Worm (Caenorhabditis elegans) whole organism, L4 larva: ENCODE measurements around the gene rpt-1.

Source experiments
- F26F4.8 ChIP-seq: fragments of 200-800 bp; sonication (Bioruptor generic); conservative IDR thresholded peaks from 2 replicates; pipeline ENCODE4 v1.3.6; 2022; ENCODE audit warnings: missing genetic modification characterization, missing compliant biosample characterization
- F37D6.2 ChIP-seq: sonication (generic microtip); optimal IDR thresholded peaks from 2 replicates; lab custom pipeline; 2016; ENCODE audit warnings: mild to moderate bottlenecking, missing genetic modification characterization, missing compliant biosample characterization
- T26A8.4 ChIP-seq: fragments of 200-800 bp; sonication (Bioruptor generic); IDR thresholded peaks from 2 replicates; pipeline ENCODE4 v1.3.6; 2022; ENCODE audit warnings: missing genetic modification characterization, missing compliant biosample characterization
- ZK337.2 ChIP-seq: fragments of 200-800 bp; sonication (Bioruptor generic); IDR thresholded peaks from 2 replicates; pipeline ENCODE4 v1.3.6; 2022; ENCODE audit warnings: missing genetic modification reagents, missing genetic modification characterization, missing compliant biosample characterization
- aha-1 ChIP-seq: fragments of 150-350 bp; peaks from one replicate; lab custom pipeline; 2014; ENCODE audit warnings: missing biosample characterization, missing genetic modification characterization
- aly-2 ChIP-seq: sonication (generic microtip); optimal IDR thresholded peaks from 2 replicates; lab custom pipeline; 2018; ENCODE audit warnings: missing biosample characterization, missing genetic modification characterization
- ama-1 ChIP-seq: fragments of 150-350 bp; optimal IDR thresholded peaks from 2 replicates; lab custom pipeline; 2014; ENCODE audit warnings: inconsistent platforms, mixed read lengths
- arid-1 ChIP-seq: fragments of 200-800 bp; sonication (Bioruptor generic); conservative IDR thresholded peaks from 2 replicates; pipeline ENCODE4 v1.3.6; 2022; ENCODE audit warnings: missing genetic modification reagents, missing genetic modification characterization, missing compliant biosample characterization
- ceh-20 ChIP-seq: fragments of 200-800 bp; sonication (Bioruptor generic); IDR thresholded peaks from 2 replicates; pipeline ENCODE4 v1.3.6; 2022; ENCODE audit warnings: missing genetic modification reagents, missing genetic modification characterization, missing compliant biosample characterization
- ceh-28 ChIP-seq: fragments of 150-350 bp; optimal IDR thresholded peaks from 2 replicates; lab custom pipeline; 2014; ENCODE audit warnings: missing biosample characterization, missing genetic modification reagents, missing genetic modification characterization
- ceh-32 ChIP-seq: sonication (generic microtip); optimal IDR thresholded peaks from 2 replicates; lab custom pipeline; 2016; ENCODE audit warnings: mild to moderate bottlenecking, missing genetic modification characterization, missing compliant biosample characterization; ENCODE audit not compliant: poor library complexity
- cey-2 ChIP-seq: sonication (generic microtip); optimal IDR thresholded peaks from 3 replicates; lab custom pipeline; 2017; ENCODE audit warnings: missing genetic modification characterization, mild to moderate bottlenecking, missing compliant biosample characterization, antibody characterized with exemption, borderline replicate concordance; ENCODE audit not compliant: insufficient read depth
- daf-8 ChIP-seq: fragments of 200-800 bp; sonication (Bioruptor generic); IDR thresholded peaks from 2 replicates; pipeline ENCODE4 v1.3.6; 2022; ENCODE audit warnings: missing genetic modification characterization, missing compliant biosample characterization
- dmd-8 ChIP-seq: fragments of 200-800 bp; sonication (Bioruptor generic); IDR thresholded peaks from 2 replicates; pipeline ENCODE4 v1.3.6; 2022; ENCODE audit warnings: missing genetic modification characterization, missing compliant biosample characterization
- egl-43 ChIP-seq: fragments of 200-800 bp; sonication (Bioruptor generic); IDR thresholded peaks from 2 replicates; pipeline ENCODE4 v1.3.6; 2022; ENCODE audit warnings: missing genetic modification reagents, missing genetic modification characterization, missing compliant biosample characterization
- hlh-30 ChIP-seq: sonication (generic microtip); optimal IDR thresholded peaks from 2 replicates; lab custom pipeline; 2017; ENCODE audit warnings: antibody characterized with exemption, mild to moderate bottlenecking, missing genetic modification characterization, missing compliant biosample characterization; ENCODE audit not compliant: insufficient read depth
- hmg-1.1 ChIP-seq: fragments of 200-800 bp; sonication (Bioruptor generic); IDR thresholded peaks from 2 replicates; pipeline ENCODE4 v1.3.6; 2022; ENCODE audit warnings: missing genetic modification reagents, missing genetic modification characterization, missing compliant biosample characterization
- jun-1 ChIP-seq: fragments of 150-350 bp; optimal IDR thresholded peaks from 2 replicates; lab custom pipeline; 2014; ENCODE audit warnings: missing biosample characterization, missing genetic modification reagents, missing genetic modification characterization
- lsy-2 ChIP-seq, 2 experiments: fragments of 150-350 bp in 1 of 2; sonication (generic microtip) in 1 of 2; optimal IDR thresholded peaks; 2 replicates each; lab custom pipeline; 2014 to 2017; ENCODE audit warnings: missing biosample characterization in 2 of 2, missing genetic modification characterization in 2 of 2
- madf-9 ChIP-seq: fragments of 200-800 bp; sonication (Bioruptor generic); conservative IDR thresholded peaks from 2 replicates; pipeline ENCODE4 v1.3.6; 2022; ENCODE audit warnings: missing genetic modification reagents, missing genetic modification characterization, missing compliant biosample characterization
- mdl-1 ChIP-seq, 2 experiments: fragments of 150-350 bp in 1 of 2; sonication (generic microtip) in 1 of 2; optimal IDR thresholded peaks; 2 replicates each; lab custom pipeline; 2014 to 2017; ENCODE audit warnings: missing biosample characterization in 2 of 2, missing genetic modification characterization in 2 of 2
- mdt-29 ChIP-seq: fragments of 200-800 bp; sonication (Bioruptor generic); IDR thresholded peaks from 2 replicates; pipeline ENCODE4 v1.3.6; 2022; ENCODE audit warnings: missing genetic modification reagents, missing genetic modification characterization, missing compliant biosample characterization
- mep-1 ChIP-seq: fragments of 150-350 bp; sonication (generic microtip); optimal IDR thresholded peaks from 3 replicates; lab custom pipeline; 2014; ENCODE audit warnings: missing biosample characterization, missing genetic modification characterization
- mxl-3 ChIP-seq: fragments of 200-800 bp; sonication (Bioruptor generic); optimal IDR thresholded peaks from 2 replicates; lab custom pipeline; 2018; ENCODE audit warnings: mild to moderate bottlenecking, missing genetic modification characterization, missing compliant biosample characterization
- nhr-237 ChIP-seq: sonication (generic microtip); optimal IDR thresholded peaks from 2 replicates; lab custom pipeline; 2017; ENCODE audit warnings: missing biosample characterization, missing genetic modification characterization
- nhr-28 ChIP-seq: fragments of 150-350 bp; optimal IDR thresholded peaks from 2 replicates; lab custom pipeline; 2014; ENCODE audit warnings: missing biosample characterization, missing genetic modification characterization
- nhr-41 ChIP-seq: fragments of 200-800 bp; sonication (Bioruptor generic); IDR thresholded peaks from 2 replicates; pipeline ENCODE4 v1.3.6; 2022; ENCODE audit warnings: missing genetic modification reagents, missing genetic modification characterization, missing compliant biosample characterization
- nhr-42 ChIP-seq: fragments of 200-800 bp; sonication (Bioruptor generic); IDR thresholded peaks from 2 replicates; pipeline ENCODE4 v1.3.6; 2022; ENCODE audit warnings: missing genetic modification characterization, missing compliant biosample characterization
- nhr-48 ChIP-seq: sonication (generic microtip); optimal IDR thresholded peaks from 2 replicates; lab custom pipeline; 2016; ENCODE audit warnings: mild to moderate bottlenecking, missing genetic modification characterization, missing compliant biosample characterization
- nhr-6 ChIP-seq: fragments of 150-350 bp; optimal IDR thresholded peaks from 2 replicates; lab custom pipeline; 2014; ENCODE audit warnings: missing biosample characterization, missing genetic modification characterization
- nhr-76 ChIP-seq: fragments of 150-350 bp; optimal IDR thresholded peaks from 2 replicates; lab custom pipeline; 2014; ENCODE audit warnings: missing biosample characterization, missing genetic modification characterization
- pqm-1 ChIP-seq: sonication (generic microtip); optimal IDR thresholded peaks from 2 replicates; lab custom pipeline; 2017; ENCODE audit warnings: missing biosample characterization, missing genetic modification characterization
- rbr-2 ChIP-seq: sonication (generic microtip); optimal IDR thresholded peaks from 2 replicates; lab custom pipeline; 2016; ENCODE audit warnings: missing genotype, missing genetic modification characterization, missing compliant biosample characterization
- sdz-12 ChIP-seq: fragments of 200-800 bp; sonication (Bioruptor generic); optimal IDR thresholded peaks from 2 replicates; lab custom pipeline; 2018; ENCODE audit warnings: mild to moderate bottlenecking, missing genetic modification characterization, missing compliant biosample characterization
- snpc-1.2 ChIP-seq: fragments of 200-800 bp; sonication (Bioruptor generic); IDR thresholded peaks from 2 replicates; pipeline ENCODE4 v1.3.6; 2022; ENCODE audit warnings: missing genetic modification reagents, missing genetic modification characterization, missing compliant biosample characterization
- snpc-4 ChIP-seq: fragments of 150-350 bp; optimal IDR thresholded peaks from 2 replicates; lab custom pipeline; 2014; ENCODE audit warnings: missing biosample characterization, missing genetic modification characterization
- spr-1 ChIP-seq: sonication (generic microtip); optimal IDR thresholded peaks from 2 replicates; lab custom pipeline; 2016; ENCODE audit warnings: mild to moderate bottlenecking, missing genetic modification characterization, missing compliant biosample characterization
- spr-3 ChIP-seq: fragments of 200-800 bp; sonication (Bioruptor generic); optimal IDR thresholded peaks from 2 replicates; lab custom pipeline; 2018; ENCODE audit warnings: mild to moderate bottlenecking, missing genetic modification characterization, missing compliant biosample characterization
- tra-1 ChIP-seq: fragments of 200-800 bp; sonication (Bioruptor generic); IDR thresholded peaks from 2 replicates; pipeline ENCODE4 v1.3.6; 2022; ENCODE audit warnings: missing genetic modification reagents, missing genetic modification characterization, missing compliant biosample characterization
- unc-62 ChIP-seq, 3 experiments: fragments of 150-350 bp in 1 of 3; sonication (generic microtip); optimal IDR thresholded peaks in 2 of 3; peaks in 1 of 3; 1 replicate in 1 of 3; 2 replicates in 2 of 3; lab custom pipeline; 2014 to 2017; ENCODE audit warnings: missing biosample characterization in 3 of 3, missing genetic modification characterization in 3 of 3, missing genetic modification reagents in 3 of 3, missing genotype in 1 of 3
- zfp-3 ChIP-seq: fragments of 200-800 bp; sonication (Bioruptor generic); conservative IDR thresholded peaks from 2 replicates; pipeline ENCODE4 v1.3.6; 2022; ENCODE audit warnings: missing genetic modification reagents, missing genetic modification characterization, missing compliant biosample characterization
- zip-11 ChIP-seq: fragments of 200-800 bp; sonication (Bioruptor generic); IDR thresholded peaks from 2 replicates; pipeline ENCODE4 v1.3.6; 2022; ENCODE audit warnings: missing genetic modification characterization, missing compliant biosample characterization
- zip-2 ChIP-seq: fragments of 150-350 bp; optimal IDR thresholded peaks from 2 replicates; lab custom pipeline; 2014; ENCODE audit warnings: missing biosample characterization, missing genetic modification characterization
- ztf-11 ChIP-seq: fragments of 150-350 bp; optimal IDR thresholded peaks from 2 replicates; lab custom pipeline; 2014; ENCODE audit warnings: missing biosample characterization, missing genetic modification characterization

The rpt-1 gene

DNA sequence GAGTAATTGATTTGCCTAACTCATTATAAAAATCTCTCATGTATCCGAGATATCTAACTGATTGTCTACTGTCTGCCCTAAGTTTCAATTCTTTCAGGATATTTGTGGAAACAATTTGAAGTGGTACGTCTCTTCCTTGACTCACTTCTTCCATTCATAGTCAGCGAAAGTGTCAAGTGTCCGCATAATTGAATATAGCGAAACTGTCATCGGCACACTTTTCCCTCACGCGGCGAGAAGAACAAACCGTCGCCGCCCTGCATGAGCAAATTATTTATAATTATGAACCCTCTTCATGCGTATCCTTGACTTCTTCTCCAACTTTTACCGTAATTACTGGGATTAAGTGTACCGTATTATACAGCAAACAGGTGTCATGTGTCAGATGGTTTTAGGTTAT lies 33.6 kb downstream of the rpt-1 start:
- TF ChIP-seq zip-11 (GFP tag; lab: Robert Waterston, UW) (no peak), ztf-11 (tag; lab: Kevin White, UChicago) (no peak), cey-2 (no peak), mdt-29 (GFP tag; lab: Robert Waterston, UW) (no peak), lsy-2 (tag; optimal IDR thresholded peaks at IDR 0.05; lab: Kevin White, UChicago) (no peak), snpc-1.2 (no peak), nhr-6 (tag; lab: Kevin White, UChicago) (no peak), jun-1 (tag; lab: Kevin White, UChicago) (no peak), F26F4.8 (no peak), nhr-237 (tag; lab: Kevin White, UChicago) (no peak), rbr-2 (no peak), daf-8 (GFP tag; lab: Robert Waterston, UW) (no peak), nhr-41 (GFP tag; lab: Robert Waterston, UW) (no peak), T26A8.4 (GFP tag; lab: Robert Waterston, UW) (no peak), nhr-28 (tag; lab: Kevin White, UChicago) (no peak), pqm-1 (tag; lab: Kevin White, UChicago) (no peak), ZK337.2 (GFP tag; lab: Robert Waterston, UW) (no peak), tra-1 (GFP tag; lab: Robert Waterston, UW) (no peak), aly-2 (tag; lab: Kevin White, UChicago) (no peak)

DNA sequence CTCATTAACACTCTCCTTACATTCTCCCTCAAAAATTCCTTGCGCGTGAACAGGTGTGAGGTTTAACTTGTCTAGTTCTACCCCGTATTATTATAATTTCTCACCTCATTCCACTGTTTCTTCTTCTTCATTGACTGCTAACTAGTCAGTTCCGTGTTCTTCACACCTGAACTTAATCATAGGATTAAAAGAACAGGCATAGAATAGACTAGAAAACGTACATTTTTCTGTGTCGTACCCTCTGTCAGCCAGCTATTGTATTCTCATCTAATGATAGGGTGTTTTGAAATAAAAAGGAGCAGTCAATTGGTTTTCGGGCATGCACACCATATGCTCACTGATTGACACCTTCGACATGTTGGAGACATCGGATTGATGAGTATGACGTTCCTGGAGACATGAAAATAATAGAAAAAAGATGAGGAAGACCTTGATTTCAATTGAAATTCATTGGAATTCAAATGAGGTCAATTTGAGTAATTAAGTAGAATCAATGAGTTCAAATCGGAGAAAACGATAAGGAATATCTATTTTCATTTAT lies 34.7 kb downstream of the rpt-1 start:
- TF ChIP-seq mep-1 (tag; lab: Kevin White, UChicago) = no peak
- TF ChIP-seq madf-9 (GFP tag; lab: Robert Waterston, UW) = no peak
- TF ChIP-seq ceh-28 (tag; lab: Kevin White, UChicago) = no peak
- no peak for TF ChIP-seq ceh-32 (tag; lab: Kevin White, UChicago)
- no peak for TF ChIP-seq nhr-28 (tag; lab: Kevin White, UChicago)
- TF ChIP-seq, all 104 proteins: peak for 0

DNA sequence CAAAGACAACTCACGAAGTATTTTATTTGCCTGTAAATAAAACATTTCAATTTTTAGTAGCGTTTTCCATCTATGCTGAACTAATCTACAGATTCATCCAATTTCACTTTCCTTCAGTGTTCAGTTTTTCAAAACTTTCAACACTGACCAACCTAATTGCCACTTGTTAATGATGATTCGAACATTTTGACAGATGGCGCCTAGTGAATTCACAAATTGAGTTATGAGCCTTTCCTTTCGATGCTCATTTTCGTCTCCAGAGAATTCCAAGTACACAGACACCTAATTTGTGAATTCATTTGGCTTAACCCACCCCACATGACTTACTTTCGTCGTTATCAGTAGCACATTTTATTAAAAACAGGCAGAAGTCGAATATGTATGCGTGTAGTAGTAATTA lies 35.4 kb downstream of the rpt-1 start:
- no peak for TF ChIP-seq F37D6.2 (tag; lab: Kevin White, UChicago)
- no peak for TF ChIP-seq zip-11 (GFP tag; lab: Robert Waterston, UW)
- TF ChIP-seq sdz-12 = no peak
- no peak for TF ChIP-seq pqm-1 (tag; lab: Kevin White, UChicago)
- no peak for TF ChIP-seq dmd-8 (GFP tag; lab: Robert Waterston, UW)
- TF ChIP-seq lsy-2 (tag; optimal IDR thresholded peaks at IDR 0.05; lab: Kevin White, UChicago) = no peak
- TF ChIP-seq, all 104 proteins: peak for 0

DNA sequence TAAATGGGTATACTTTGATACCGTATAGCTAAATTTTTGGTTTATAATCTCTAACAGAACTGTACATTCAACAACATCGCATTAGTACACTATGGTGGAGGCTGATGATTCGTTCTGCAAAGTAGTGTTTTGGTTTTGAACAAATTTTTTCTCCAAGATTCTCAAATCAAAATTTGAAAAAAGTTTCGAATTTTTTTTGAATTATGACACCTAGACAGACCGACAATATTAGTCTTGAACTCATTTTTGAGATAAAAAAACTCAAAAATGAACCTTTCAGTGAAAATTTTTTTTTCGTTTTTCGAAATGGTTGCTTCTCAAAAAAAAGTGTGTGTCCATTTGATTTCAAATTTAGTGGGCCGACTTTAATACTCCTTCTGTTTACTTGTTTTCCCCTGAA lies 36.8 kb downstream of the rpt-1 start:
- TF ChIP-seq snpc-4 (tag; lab: Kevin White, UChicago) (no peak), zip-2 (tag; lab: Kevin White, UChicago) (no peak), hlh-30 (tag; lab: Kevin White, UChicago) (no peak), T26A8.4 (GFP tag; lab: Robert Waterston, UW) (no peak), mdl-1 (tag; optimal IDR thresholded peaks at IDR 0.05; lab: Kevin White, UChicago) (no peak), snpc-1.2 (no peak), F37D6.2 (tag; lab: Kevin White, UChicago) (no peak), aha-1 (tag; lab: Kevin White, UChicago) (peak; percentile 94)
- TF ChIP-seq, all 104 proteins: peak for 1

DNA sequence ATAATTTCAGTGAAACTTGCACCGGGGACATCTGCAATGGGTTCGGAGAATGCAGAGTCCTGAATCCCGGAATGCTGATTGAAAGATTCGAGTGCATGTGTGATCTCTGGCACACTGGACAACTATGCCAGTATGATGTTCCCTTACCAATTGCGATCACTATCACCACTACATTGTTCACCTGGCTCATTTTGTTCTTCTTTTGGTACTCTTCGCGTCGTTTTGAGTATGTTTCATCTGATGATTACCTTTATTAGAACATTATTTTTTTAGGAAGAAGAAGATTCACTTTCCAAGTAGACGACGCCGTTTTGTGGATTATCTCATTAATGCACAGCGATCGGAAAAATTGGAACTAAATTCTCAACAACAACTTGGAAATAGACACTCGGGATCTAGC lies 38.5 kb downstream of the rpt-1 start:
- TF ChIP-seq nhr-76 (tag; lab: Kevin White, UChicago) (no peak), jun-1 (tag; lab: Kevin White, UChicago) (no peak), tra-1 (GFP tag; lab: Robert Waterston, UW) (no peak), ceh-20 (GFP tag; lab: Robert Waterston, UW) (no peak), arid-1 (no peak), mxl-3 (GFP tag; lab: Kevin White, UChicago) (no peak), nhr-48 (tag; lab: Kevin White, UChicago) (no peak), egl-43 (no peak), hmg-1.1 (no peak), aha-1 (tag; lab: Kevin White, UChicago) (peak; percentile 78), zfp-3 (no peak), ama-1 (lab: Kevin White, UChicago) (no peak), spr-1 (tag; lab: Kevin White, UChicago) (no peak), unc-62 (GFP tag; optimal IDR thresholded peaks at IDR 0.05 in 1 of 2; lab: Kevin White, UChicago) (peak in 1 of 2 experiments; percentile 92), unc-62 (tag; optimal IDR thresholded peaks at IDR 0.05; lab: Kevin White, UChicago) (no peak), sdz-12 (no peak), nhr-42 (GFP tag; lab: Robert Waterston, UW) (no peak), spr-3 (GFP tag; lab: Kevin White, UChicago) (no peak)
